Fruit fly (Drosophila melanogaster) whole organism, embryonic: ENCODE data around the gene CG4839.

Experiments
- Antp ChIP-seq: fragments of 200-800 bp; sonication (Bioruptor generic); optimal IDR thresholded peaks from 3 replicates; lab custom pipeline; 2016; ENCODE audit warnings: missing biosample characterization, missing genetic modification characterization
- Asciz ChIP-seq: fragments of 200-800 bp; sonication (Bioruptor generic); optimal IDR thresholded peaks from 2 replicates; lab custom pipeline; 2017; ENCODE audit warnings: missing biosample characterization, mild to moderate bottlenecking, missing genetic modification characterization, missing genetic modification reagents
- CG1024 ChIP-seq: fragments of 200-800 bp; sonication (Bioruptor generic); IDR thresholded peaks from 2 replicates; pipeline ENCODE4 v1.3.6; 2022; ENCODE audit warnings: missing biosample characterization, missing genetic modification characterization
- CG10462 ChIP-seq: fragments of 200-800 bp; sonication (Bioruptor generic); optimal IDR thresholded peaks from 2 replicates; lab custom pipeline; 2016; ENCODE audit warnings: missing biosample characterization, missing genetic modification characterization
- CG11695 ChIP-seq: fragments of 200-800 bp; sonication (Bioruptor generic); IDR thresholded peaks from 3 replicates; pipeline ENCODE4 v1.3.6; 2022; ENCODE audit warnings: missing biosample characterization, missing genetic modification characterization
- CG14441 ChIP-seq: fragments of 200-800 bp; sonication (Bioruptor generic); IDR thresholded peaks from 2 replicates; pipeline ENCODE4 v1.3.6; 2022; ENCODE audit warnings: missing biosample characterization, missing genetic modification characterization
- CG14965 ChIP-seq: fragments of 200-800 bp; sonication (Bioruptor generic); optimal IDR thresholded peaks from 2 replicates; lab custom pipeline; 2016; ENCODE audit warnings: missing biosample characterization, missing genetic modification characterization, borderline replicate concordance
- CG15073 ChIP-seq: fragments of 200-800 bp; sonication (Bioruptor generic); optimal IDR thresholded peaks from 2 replicates; lab custom pipeline; 2016; ENCODE audit warnings: missing biosample characterization, missing genetic modification characterization
- CG1647 ChIP-seq: fragments of 200-800 bp; sonication (Bioruptor generic); optimal IDR thresholded peaks from 3 replicates; lab custom pipeline; 2016; ENCODE audit warnings: missing biosample characterization, missing genetic modification characterization
- CG17186 ChIP-seq: fragments of 200-800 bp; sonication (Bioruptor generic); optimal IDR thresholded peaks from 3 replicates; lab custom pipeline; 2017; ENCODE audit warnings: missing biosample characterization, missing genetic modification reagents, missing genetic modification characterization
- CG18476 ChIP-seq: fragments of 200-800 bp; sonication (Bioruptor generic); optimal IDR thresholded peaks from 2 replicates; lab custom pipeline; 2016; ENCODE audit warnings: missing biosample characterization, mild to moderate bottlenecking, missing genetic modification characterization
- CG30431 ChIP-seq: fragments of 200-800 bp; sonication (Bioruptor generic); optimal IDR thresholded peaks from 2 replicates; lab custom pipeline; 2017; ENCODE audit warnings: missing biosample characterization, missing genetic modification characterization
- CG3281 ChIP-seq: fragments of 200-800 bp; sonication (Bioruptor generic); optimal IDR thresholded peaks from 3 replicates; lab custom pipeline; 2017; ENCODE audit warnings: missing biosample characterization, mild to moderate bottlenecking, missing genetic modification characterization
- CG34376 ChIP-seq: fragments of 200-800 bp; sonication (Bioruptor generic); optimal IDR thresholded peaks from 2 replicates; lab custom pipeline; 2018; ENCODE audit warnings: missing biosample characterization, mild to moderate bottlenecking, missing genetic modification characterization
- CG4282 ChIP-seq: fragments of 200-800 bp; sonication (Bioruptor generic); optimal IDR thresholded peaks from 2 replicates; lab custom pipeline; 2016; ENCODE audit warnings: missing biosample characterization, missing genetic modification characterization
- CG4730 ChIP-seq: fragments of 200-800 bp; sonication (Bioruptor generic); IDR thresholded peaks from 2 replicates; pipeline ENCODE4 v1.3.6; 2022; ENCODE audit warnings: missing biosample characterization, missing genetic modification characterization
- CG7987 ChIP-seq: fragments of 200-800 bp; sonication (Bioruptor generic); optimal IDR thresholded peaks from 2 replicates; lab custom pipeline; 2018; ENCODE audit warnings: missing biosample characterization, mild to moderate bottlenecking, missing genetic modification characterization, moderate library complexity
- CG8281 ChIP-seq: fragments of 200-800 bp; sonication (Bioruptor generic); optimal IDR thresholded peaks from 2 replicates; lab custom pipeline; 2018; ENCODE audit warnings: missing biosample characterization, mild to moderate bottlenecking, missing genetic modification characterization, moderate library complexity
- CG8388 ChIP-seq: fragments of 200-800 bp; sonication (Bioruptor generic); optimal IDR thresholded peaks from 2 replicates; lab custom pipeline; 2019; ENCODE audit warnings: missing biosample characterization, mild to moderate bottlenecking, missing genetic modification characterization, moderate library complexity
- Eip74EF ChIP-seq, 2 experiments: fragments of 200-800 bp in 1 of 2; fragments of >200 bp in 1 of 2; sonication (Bioruptor generic) in 1 of 2; optimal IDR thresholded peaks; 2 replicates each; lab custom pipeline; 2017 to 2019; ENCODE audit warnings: missing biosample characterization in 2 of 2, missing genetic modification characterization in 2 of 2, mild to moderate bottlenecking in 1 of 2, moderate library complexity in 1 of 2
- Ets65A ChIP-seq: fragments of 200-800 bp; sonication (Bioruptor generic); peaks from one replicate; lab custom pipeline; 2016; ENCODE audit warnings: missing biosample characterization, missing genetic modification characterization
- Gug ChIP-seq: fragments of 200-800 bp; sonication (Bioruptor generic); IDR thresholded peaks from 4 replicates; pipeline ENCODE4 v1.3.6; 2022; ENCODE audit warnings: missing biosample characterization, missing genetic modification characterization
- HmgD ChIP-seq: fragments of 200-800 bp; sonication (Bioruptor generic); optimal IDR thresholded peaks from 3 replicates; lab custom pipeline; 2016; ENCODE audit warnings: missing biosample characterization, missing genetic modification characterization
- Jarid2 ChIP-seq: fragments of 200-800 bp; sonication (Bioruptor generic); optimal IDR thresholded peaks from 3 replicates; lab custom pipeline; 2017; ENCODE audit warnings: mild to moderate bottlenecking, missing biosample characterization, missing genetic modification reagents, missing genetic modification characterization
- MESR4 ChIP-seq: fragments of 200-800 bp; sonication (Bioruptor generic); optimal IDR thresholded peaks from 2 replicates; lab custom pipeline; 2018; ENCODE audit warnings: missing biosample characterization, mild to moderate bottlenecking, missing genetic modification characterization, moderate library complexity
- NC2β ChIP-seq: fragments of 200-800 bp; sonication (Bioruptor generic); optimal IDR thresholded peaks from 2 replicates; lab custom pipeline; 2016; ENCODE audit warnings: missing biosample characterization, missing genetic modification characterization
- Oli ChIP-seq: fragments of 200-800 bp; sonication (Bioruptor generic); optimal IDR thresholded peaks from 2 replicates; lab custom pipeline; 2018; ENCODE audit warnings: missing biosample characterization, mild to moderate bottlenecking, missing genetic modification characterization, moderate library complexity
- Scr ChIP-seq: fragments of 200-800 bp; sonication (Bioruptor generic); IDR thresholded peaks from 2 replicates; pipeline ENCODE4 v1.3.6; 2022; ENCODE audit warnings: missing biosample characterization, missing genetic modification characterization; ENCODE audit not compliant: partially characterized antibody
- bsh ChIP-seq, 2 experiments: fragments of 200-800 bp; sonication (Bioruptor generic); optimal IDR thresholded peaks; 2 replicates each; lab custom pipeline; 2017 to 2018; ENCODE audit warnings: mild to moderate bottlenecking in 2 of 2, missing biosample characterization in 2 of 2, missing genetic modification characterization in 2 of 2, moderate library complexity in 1 of 2
- cg ChIP-seq: fragments of 200-800 bp; sonication (Bioruptor generic); optimal IDR thresholded peaks from 3 replicates; lab custom pipeline; 2019; ENCODE audit warnings: missing biosample characterization, mild to moderate bottlenecking, missing genetic modification characterization, moderate library complexity
- chm ChIP-seq: fragments of 200-800 bp; sonication (Bioruptor generic); IDR thresholded peaks from 2 replicates; pipeline ENCODE4 v1.3.6; 2022; ENCODE audit warnings: missing biosample characterization, missing genetic modification characterization
- dmrt99B ChIP-seq: fragments of 200-800 bp; sonication (Bioruptor generic); optimal IDR thresholded peaks from 2 replicates; lab custom pipeline; 2018; ENCODE audit warnings: missing biosample characterization, mild to moderate bottlenecking, missing genetic modification characterization, moderate library complexity
- lab ChIP-seq: fragments of 200-800 bp; sonication (Bioruptor generic); optimal IDR thresholded peaks from 3 replicates; lab custom pipeline; 2017; ENCODE audit warnings: missing biosample characterization, missing genetic modification characterization, mild to moderate bottlenecking, moderate library complexity, missing genetic modification reagents
- oc ChIP-seq: fragments of 200-800 bp; sonication (Bioruptor generic); optimal IDR thresholded peaks from 2 replicates; lab custom pipeline; 2018; ENCODE audit warnings: missing biosample characterization, mild to moderate bottlenecking, missing genetic modification characterization, moderate library complexity
- pnt ChIP-seq: fragments of 200-800 bp; sonication (Bioruptor generic); optimal IDR thresholded peaks from 3 replicates; lab custom pipeline; 2016; ENCODE audit warnings: missing biosample characterization, missing genetic modification characterization
- ranshi ChIP-seq: fragments of 200-800 bp; sonication (Bioruptor generic); IDR thresholded peaks from 2 replicates; pipeline ENCODE4 v1.3.6; 2022; ENCODE audit warnings: missing biosample characterization, missing genetic modification characterization
- schlank ChIP-seq: fragments of 200-800 bp; sonication (Bioruptor generic); optimal IDR thresholded peaks from 2 replicates; lab custom pipeline; 2018; ENCODE audit warnings: missing biosample characterization, mild to moderate bottlenecking, missing genetic modification characterization
- sug ChIP-seq: fragments of 200-800 bp; optimal IDR thresholded peaks from 2 replicates; lab custom pipeline; 2019; ENCODE audit warnings: missing biosample characterization, mild to moderate bottlenecking, missing genetic modification characterization, moderate library complexity
- ttk ChIP-seq: fragments of 200-800 bp; sonication (Bioruptor generic); IDR thresholded peaks from 2 replicates; pipeline ENCODE4 v2.1.2; 2022; ENCODE audit warnings: missing biosample characterization, missing genetic modification characterization
- vnd ChIP-seq: fragments of 200-800 bp; sonication (Bioruptor generic); IDR thresholded peaks from 3 replicates; pipeline ENCODE4 v1.3.6; 2022; ENCODE audit warnings: missing biosample characterization, missing genetic modification characterization; ENCODE audit not compliant: partially characterized antibody

CG4839 gene

dm6 chr2L:10143334-10143733 is 1.2 kb upstream of the CG4839 start (continued):
- no peak for TF ChIP-seq vnd (GFP tag; lab: Robert Waterston, UW)
- no peak for TF ChIP-seq Antp (GFP tag; lab: Kevin White, UChicago)
- peak; percentile 36 for TF ChIP-seq sug (tag; lab: Kevin White, UChicago)
- TF ChIP-seq Scr (GFP tag; lab: Robert Waterston, UW), result no peak
- TF ChIP-seq CG1647 (GFP tag; lab: Kevin White, UChicago), result no peak
- no peak for TF ChIP-seq HmgD
- TF ChIP-seq CG30431, result no peak
- peak; percentile 61 for TF ChIP-seq dmrt99B
- TF ChIP-seq CG14965 (GFP tag; lab: Kevin White, UChicago), result no peak
- TF ChIP-seq CG15073 (GFP tag; lab: Kevin White, UChicago), result no peak
- TF ChIP-seq Oli (tag; lab: Kevin White, UChicago), result no peak
- TF ChIP-seq CG18476, result no peak
- TF ChIP-seq Gug, result no peak
- no peak for TF ChIP-seq ttk (GFP tag; lab: Robert Waterston, UW)
- TF ChIP-seq CG17186 (GFP tag; lab: Kevin White, UChicago), result no peak
- TF ChIP-seq CG8388 (GFP tag; lab: Kevin White, UChicago), result no peak
- no peak for TF ChIP-seq bsh (GFP tag; optimal IDR thresholded peaks at IDR 0.05; lab: Kevin White, UChicago)
- TF ChIP-seq CG34376, result peak; percentile 73
- no peak for TF ChIP-seq chm
- TF ChIP-seq NC2β (GFP tag; lab: Kevin White, UChicago), result no peak
- no peak for TF ChIP-seq oc (tag; lab: Kevin White, UChicago)
- TF ChIP-seq CG7987 (GFP tag; lab: Kevin White, UChicago), result peak; percentile 46
- TF ChIP-seq CG4282, result no peak
- peak; percentile 86 for TF ChIP-seq CG3281 (GFP tag; lab: Kevin White, UChicago)
- no peak for TF ChIP-seq cg (GFP tag; lab: Kevin White, UChicago)
- no peak for TF ChIP-seq CG1024 (GFP tag; lab: Robert Waterston, UW)
- peak; percentile 58 for TF ChIP-seq Asciz (GFP tag; lab: Kevin White, UChicago)
- TF ChIP-seq ranshi, result no peak
- TF ChIP-seq CG10462 (GFP tag; lab: Kevin White, UChicago), result no peak
- peak; percentile 56; the same call in 1 of the 3 replicates for TF ChIP-seq CG11695 (GFP tag; lab: Robert Waterston, UW)
- no peak for TF ChIP-seq pnt (GFP tag; lab: Kevin White, UChicago)
- peak; percentile 8 for TF ChIP-seq Jarid2 (GFP tag; lab: Kevin White, UChicago)
- no peak for TF ChIP-seq CG14441
- TF ChIP-seq CG4730 (GFP tag; lab: Robert Waterston, UW), result no peak
- TF ChIP-seq CG8281 (tag; lab: Kevin White, UChicago), result peak; percentile 23
- TF ChIP-seq schlank, result no peak
- TF ChIP-seq lab (GFP tag; lab: Kevin White, UChicago), result peak; percentile 75
- peak in 1 of 2 experiments; percentile 65 for TF ChIP-seq Eip74EF (GFP tag; optimal IDR thresholded peaks at IDR 0.05; lab: Kevin White, UChicago)
- TF ChIP-seq, all 482 proteins: peak for 114

dm6 chr2L:10145571-10145970 is 995 bp downstream of the CG4839 start:
- TF ChIP-seq MESR4 (GFP tag; lab: Kevin White, UChicago) (no peak), Ets65A (GFP tag; lab: Kevin White, UChicago) (peak; percentile 58)
